Worm (Caenorhabditis elegans) whole organism, late embryonic: ENCODE measurements around the gene srd-39.

ENCODE experiments used
- F13H6.1 ChIP-seq: sonication (generic microtip); optimal IDR thresholded peaks from 2 replicates; lab custom pipeline; 2016; ENCODE audit warnings: missing genetic modification characterization, missing compliant biosample characterization
- ceh-9 ChIP-seq: sonication (generic microtip); optimal IDR thresholded peaks from 2 replicates; lab custom pipeline; 2016; ENCODE audit warnings: mild to moderate bottlenecking, missing genetic modification characterization, inconsistent platforms, missing compliant biosample characterization
- pha-2 ChIP-seq: sonication (generic microtip); optimal IDR thresholded peaks from 2 replicates; lab custom pipeline; 2017; ENCODE audit warnings: mild to moderate bottlenecking, missing genetic modification characterization, missing compliant biosample characterization
- pha-4 ChIP-seq: fragments of 150-350 bp; optimal IDR thresholded peaks from 2 replicates; lab custom pipeline; 2018; ENCODE audit warnings: missing biosample characterization, missing genetic modification reagents, missing genetic modification characterization
- tbx-2 ChIP-seq: sonication (generic microtip); optimal IDR thresholded peaks from 2 replicates; lab custom pipeline; 2016; ENCODE audit warnings: missing genetic modification characterization, missing compliant biosample characterization

ce11 chrX:13310763-13311162 is 10.4 kb upstream of the srd-39 start:
- TF ChIP-seq ceh-9 (tag; lab: Kevin White, UChicago), result no peak
- no peak for TF ChIP-seq tbx-2 (tag; lab: Kevin White, UChicago)
- no peak for TF ChIP-seq F13H6.1 (tag; lab: Kevin White, UChicago)
- TF ChIP-seq pha-4 (tag; lab: Kevin White, UChicago), result no peak
- no peak for TF ChIP-seq pha-2 (tag; lab: Kevin White, UChicago)
